Worm (Caenorhabditis elegans) whole organism, late embryonic: ENCODE results near the gene C27D9.1.

Source experiments
- F13H6.1 ChIP-seq: sonication (generic microtip); optimal IDR thresholded peaks from 2 replicates; lab custom pipeline; 2016; ENCODE audit warnings: missing genetic modification characterization, missing compliant biosample characterization
- ceh-14 ChIP-seq: sonication (generic microtip); optimal IDR thresholded peaks from 2 replicates; lab custom pipeline; 2016; ENCODE audit warnings: missing genotype, missing genetic modification characterization, missing compliant biosample characterization
- ceh-24 ChIP-seq: sonication (generic microtip); optimal IDR thresholded peaks from 2 replicates; lab custom pipeline; 2016; ENCODE audit warnings: mild to moderate bottlenecking, missing genetic modification characterization, missing compliant biosample characterization
- ceh-9 ChIP-seq: sonication (generic microtip); optimal IDR thresholded peaks from 2 replicates; lab custom pipeline; 2016; ENCODE audit warnings: mild to moderate bottlenecking, missing genetic modification characterization, inconsistent platforms, missing compliant biosample characterization
- dmd-4 ChIP-seq: sonication (generic microtip); optimal IDR thresholded peaks from 2 replicates; lab custom pipeline; 2016; ENCODE audit warnings: borderline replicate concordance, missing genetic modification characterization, missing compliant biosample characterization
- elt-4 ChIP-seq: sonication (generic microtip); optimal IDR thresholded peaks from 2 replicates; lab custom pipeline; 2016; ENCODE audit warnings: missing genetic modification characterization, missing compliant biosample characterization
- fkh-10 ChIP-seq: fragments of 150-350 bp; optimal IDR thresholded peaks from 2 replicates; lab custom pipeline; 2014; ENCODE audit warnings: missing biosample characterization, missing genetic modification reagents, missing genetic modification characterization
- nfya-1 ChIP-seq: sonication (generic microtip); optimal IDR thresholded peaks from 2 replicates; lab custom pipeline; 2017; ENCODE audit warnings: missing genetic modification characterization, mild to moderate bottlenecking, missing compliant biosample characterization, antibody characterized with exemption, moderate library complexity
- npax-4 ChIP-seq: sonication (generic microtip); optimal IDR thresholded peaks from 2 replicates; lab custom pipeline; 2016; ENCODE audit warnings: missing genetic modification characterization, missing compliant biosample characterization
- syd-9 ChIP-seq: sonication (generic microtip); optimal IDR thresholded peaks from 2 replicates; lab custom pipeline; 2016; ENCODE audit warnings: mild to moderate bottlenecking, missing genetic modification characterization, moderate library complexity, missing compliant biosample characterization
- unc-42 ChIP-seq: sonication (generic microtip); optimal IDR thresholded peaks from 2 replicates; lab custom pipeline; 2016; ENCODE audit warnings: missing genotype, missing genetic modification characterization, missing compliant biosample characterization

DNA sequence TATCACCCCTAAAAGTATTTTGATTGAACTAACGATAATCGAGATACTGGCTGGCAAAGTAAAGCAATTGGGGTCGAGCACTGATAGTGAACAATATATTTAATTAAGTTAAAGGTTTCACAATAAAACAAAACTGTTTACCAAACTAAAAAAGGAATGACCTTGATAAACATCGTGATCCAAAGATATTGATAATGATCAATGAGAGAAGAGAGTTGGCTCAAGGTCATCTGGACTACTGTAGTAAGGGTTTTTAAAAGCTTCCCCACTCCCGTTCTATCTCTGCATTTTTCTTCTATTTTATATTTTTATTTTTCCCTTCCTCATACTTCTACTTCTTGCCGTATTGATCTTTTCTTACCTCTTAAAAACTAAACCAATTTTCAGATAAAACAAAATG, 3.6 kb upstream of the C27D9.1 start, which contains the start of gene F41C3.2:
- no peak for TF ChIP-seq unc-42 (tag; lab: Kevin White, UChicago)
- no peak for TF ChIP-seq fkh-10
- TF ChIP-seq dmd-4 (tag; lab: Kevin White, UChicago): no peak
- no peak for TF ChIP-seq F13H6.1
- no peak for TF ChIP-seq ceh-14
- no peak for TF ChIP-seq ceh-9
- no peak for TF ChIP-seq ceh-24
- TF ChIP-seq elt-4 (tag; lab: Kevin White, UChicago): no peak
- no peak for TF ChIP-seq npax-4 (tag; lab: Kevin White, UChicago)
- no peak for TF ChIP-seq nfya-1 (tag; lab: Kevin White, UChicago)
- no peak for TF ChIP-seq syd-9
